Fruit fly (Drosophila melanogaster): ENCODE data around the gene CG43732.

CG43732 gene

DNA sequence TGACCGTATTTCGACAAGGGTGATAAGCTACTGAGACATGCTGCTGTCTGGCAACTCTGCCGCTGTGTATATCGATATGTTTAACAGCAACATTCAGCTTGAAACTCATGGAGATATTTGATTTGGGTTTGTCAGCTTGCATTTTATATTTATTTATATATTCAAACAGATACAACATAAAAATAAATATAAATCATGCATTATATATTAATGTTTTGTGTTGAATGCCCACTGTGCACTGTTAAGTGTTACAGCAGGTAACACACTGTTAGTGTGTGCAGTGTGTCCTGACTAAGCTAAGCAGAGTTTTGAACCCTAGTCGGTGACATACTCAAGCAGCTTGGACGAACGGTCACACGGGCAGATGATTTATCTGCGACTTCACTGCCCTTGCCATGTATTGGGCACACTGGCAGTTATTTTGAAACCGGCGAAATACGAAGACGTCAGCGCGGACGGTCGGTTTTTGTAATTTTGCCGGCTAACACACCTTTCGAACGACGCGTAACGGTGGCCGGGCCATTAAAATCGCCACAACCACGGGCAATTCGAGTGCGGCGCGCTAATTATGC, 33.7 kb downstream of the CG43732 start, which contains the start of the genes snRNP-U1-C and gukh (continued):
- TF ChIP-seq CG8388 (GFP tag; optimal IDR thresholded peaks at IDR 0.05) (peak; percentile 76), B-H2 (GFP tag; optimal IDR thresholded peaks at IDR 0.05) (peak; percentile 87), Nf-YC (tag; optimal IDR thresholded peaks at IDR 0.05) (peak; percentile 74), peb (GFP tag; IDR thresholded peaks at IDR 0.05) (peak; percentile 40), Meics (GFP tag; optimal IDR thresholded peaks at IDR 0.05) (peak; percentile 73), ind (GFP tag; optimal IDR thresholded peaks at IDR 0.05) (peak; percentile 79), CG17802 (tag; optimal IDR thresholded peaks at IDR 0.05) (peak; percentile 78), jing (GFP tag; optimal IDR thresholded peaks at IDR 0.05) (peak; percentile 42), pan (optimal IDR thresholded peaks at IDR 0.05) (no peak), pan (GFP tag; optimal IDR thresholded peaks at IDR 0.05 in 1 of 2, IDR thresholded peaks at IDR 0.05 in 1 of 2) (peak in 1 of 2 experiments; percentile 86), CG11093 (GFP tag; IDR thresholded peaks at IDR 0.05) (peak; percentile 67; the same call in 1 of the 3 replicates), CHES-1-like (GFP tag; optimal IDR thresholded peaks at IDR 0.05) (peak; percentile 49), CG34422 (GFP tag; IDR thresholded peaks at IDR 0.05) (peak; percentile 95), gro (GFP tag; optimal IDR thresholded peaks at IDR 0.05) (peak; percentile 71), slp2 (GFP tag; optimal IDR thresholded peaks at IDR 0.05) (no peak), YL-1 (GFP tag; optimal IDR thresholded peaks at IDR 0.05) (peak; percentile 90), al (GFP tag; IDR thresholded peaks at IDR 0.05) (peak; percentile 82), kah (GFP tag; optimal IDR thresholded peaks at IDR 0.05) (no peak), NC2α (GFP tag; optimal IDR thresholded peaks at IDR 0.05) (no peak), CG7271 (tag; optimal IDR thresholded peaks at IDR 0.05) (peak; percentile 35), pum (GFP tag; optimal IDR thresholded peaks at IDR 0.05) (no peak), Neu2 (GFP tag; optimal IDR thresholded peaks at IDR 0.05; ENCODE audit: borderline replicate concordance) (no peak), hth (optimal IDR thresholded peaks at IDR 0.05) (no peak), maf-S (GFP tag; optimal IDR thresholded peaks at IDR 0.05) (no peak), tup (GFP tag; optimal IDR thresholded peaks at IDR 0.05) (peak; percentile 73), ssp (GFP tag; IDR thresholded peaks at IDR 0.05) (peak; percentile 58), Ravus (GFP tag; IDR thresholded peaks at IDR 0.05) (peak; percentile 47), Gsc (GFP tag; IDR thresholded peaks at IDR 0.05) (no peak), Nf-YA (GFP tag; IDR thresholded peaks at IDR 0.05) (peak; percentile 21; the same call in 1 of the 2 replicates), Rx (GFP tag; IDR thresholded peaks at IDR 0.05) (peak; percentile 48), CG12104 (GFP tag; optimal IDR thresholded peaks at IDR 0.05) (peak; percentile 9), Hr51 (GFP tag; optimal IDR thresholded peaks at IDR 0.05) (peak; percentile 31 to 86), CG11723 (GFP tag; optimal IDR thresholded peaks at IDR 0.05) (peak; percentile 65), fd3F (GFP tag; optimal IDR thresholded peaks at IDR 0.05) (peak; percentile 81), Hr3 (GFP tag; optimal IDR thresholded peaks at IDR 0.05) (peak; percentile 80), ems (GFP tag; optimal IDR thresholded peaks at IDR 0.05) (peak; percentile 26), CG13894 (tag; optimal IDR thresholded peaks at IDR 0.05) (peak; percentile 84), bsh (GFP tag; optimal IDR thresholded peaks at IDR 0.05) (peak in 1 of 2 experiments; percentile 83), usp (GFP tag; optimal IDR thresholded peaks at IDR 0.05) (no peak), CG1647 (GFP tag; optimal IDR thresholded peaks at IDR 0.05) (no peak), CG9609 (GFP tag; optimal IDR thresholded peaks at IDR 0.05) (peak; percentile 19), PHDP (tag; optimal IDR thresholded peaks at IDR 0.05) (peak; percentile 90), CG17361 (GFP tag; IDR thresholded peaks at IDR 0.05) (peak; percentile 76), sqz (GFP tag; optimal IDR thresholded peaks at IDR 0.05) (peak; percentile 45), fru (optimal IDR thresholded peaks at IDR 0.05) (no peak), sc (optimal IDR thresholded peaks at IDR 0.05) (no peak), sc (GFP tag; optimal IDR thresholded peaks at IDR 0.05) (peak; percentile 46), CG10462 (GFP tag; optimal IDR thresholded peaks at IDR 0.05) (peak; percentile 26), fd64A (GFP tag; optimal IDR thresholded peaks at IDR 0.05) (no peak), CG15479 (GFP tag; optimal IDR thresholded peaks at IDR 0.05) (no peak), Nf-YB (GFP tag; optimal IDR thresholded peaks at IDR 0.05) (peak; percentile 60), tio (GFP tag; optimal IDR thresholded peaks at IDR 0.05) (peak; percentile 74)
